Fruit fly (Drosophila melanogaster): Measurements from ENCODE around the gene CG5139.

The CG5139 gene

DNA sequence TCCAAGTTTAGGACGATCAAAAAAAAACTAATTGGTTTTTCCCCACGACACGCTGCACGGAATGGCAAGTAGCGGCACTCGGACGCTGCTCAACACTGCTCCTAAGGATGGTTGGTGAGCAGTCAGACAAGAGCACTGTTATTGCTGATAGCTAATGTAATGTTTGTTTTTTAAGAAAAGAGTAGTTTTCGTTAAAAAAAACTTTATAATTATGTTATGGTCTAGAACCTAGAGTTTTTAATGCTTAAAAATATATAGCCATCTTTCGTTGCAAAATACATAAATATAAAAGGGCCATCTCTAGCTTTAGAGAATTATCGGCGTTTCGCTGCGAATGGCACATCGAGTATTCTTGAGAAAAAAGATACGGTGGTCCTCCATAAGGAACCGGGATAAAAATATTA lies 26.4 kb downstream of the CG5139 start, which contains the start of the genes Charon and CG4887 (continued):
- TF ChIP-seq Smox (GFP tag; optimal IDR thresholded peaks at IDR 0.05) = no peak
- TF ChIP-seq CG8319 (GFP tag; optimal IDR thresholded peaks at IDR 0.05) = peak; percentile 64
- peak; percentile 87 for TF ChIP-seq lz (GFP tag; optimal IDR thresholded peaks at IDR 0.05)
- no peak for TF ChIP-seq CG9139 (GFP tag; optimal IDR thresholded peaks at IDR 0.05)
- TF ChIP-seq CG6808 (GFP tag; optimal IDR thresholded peaks at IDR 0.05) = no peak
- no peak for TF ChIP-seq svp (GFP tag)
- TF ChIP-seq CG6854 (GFP tag; optimal IDR thresholded peaks at IDR 0.05) = peak; percentile 31
- no peak for TF ChIP-seq CG4318 (GFP tag; optimal IDR thresholded peaks at IDR 0.05)
- TF ChIP-seq CG3919 (GFP tag; optimal IDR thresholded peaks at IDR 0.05) = no peak
- TF ChIP-seq spab (GFP tag; optimal IDR thresholded peaks at IDR 0.05) = no peak
- peak; percentile 66; the same call in 1 of the 2 replicates for TF ChIP-seq CG11294 (GFP tag; IDR thresholded peaks at IDR 0.05)
- peak; percentile 75 for TF ChIP-seq CG11902 (GFP tag; optimal IDR thresholded peaks at IDR 0.05)
- TF ChIP-seq cyc (GFP tag; optimal IDR thresholded peaks at IDR 0.05) = peak; percentile 87
- TF ChIP-seq CG10669 (GFP tag; optimal IDR thresholded peaks at IDR 0.05) = no peak
- TF ChIP-seq ss (GFP tag; optimal IDR thresholded peaks at IDR 0.05) = no peak
- no peak for TF ChIP-seq CG10631 (GFP tag; optimal IDR thresholded peaks at IDR 0.05)
- TF ChIP-seq CG8119 (GFP tag; IDR thresholded peaks at IDR 0.05) = peak; percentile 37; the same call in 2 of the 3 replicates
- peak; percentile 81 for TF ChIP-seq achi (GFP tag; optimal IDR thresholded peaks at IDR 0.05)
- TF ChIP-seq Sox102F (GFP tag; optimal IDR thresholded peaks at IDR 0.05) = no peak

dm6 chr2L:1169867-1170415 lies 29.1 kb downstream of the CG5139 start, which contains the start of the genes CG31922 and Plap:
CG31922 (plus strand) TSS chr2L:1170181.
Plap (minus strand) TSS chr2L:1170365.
- TF ChIP-seq esn (GFP tag; optimal IDR thresholded peaks at IDR 0.05) = peak; percentile 82
- peak; percentile 17 for TF ChIP-seq CG8632 (GFP tag; optimal IDR thresholded peaks at IDR 0.05)
- peak; percentile 1 for TF ChIP-seq fd59A (GFP tag; optimal IDR thresholded peaks at IDR 0.05)
- no peak for TF ChIP-seq CG7368 (GFP tag; optimal IDR thresholded peaks at IDR 0.05)
- peak; percentile 78 for TF ChIP-seq lz (GFP tag; optimal IDR thresholded peaks at IDR 0.05)
- no peak for TF ChIP-seq CG11762 (GFP tag; optimal IDR thresholded peaks at IDR 0.05; ENCODE audit: insufficient read depth)
- TF ChIP-seq CG8119 (GFP tag; IDR thresholded peaks at IDR 0.05) = no peak
- no peak for TF ChIP-seq CG4318 (GFP tag; optimal IDR thresholded peaks at IDR 0.05)
- no peak for TF ChIP-seq CG11294 (GFP tag; IDR thresholded peaks at IDR 0.05)
- TF ChIP-seq Eip78C (GFP tag) = peak; percentile 89
- peak; percentile 87 for TF ChIP-seq dsx (GFP tag; optimal IDR thresholded peaks at IDR 0.05; ENCODE audit: poor library complexity, severe bottlenecking)
- peak; percentile 74 for TF ChIP-seq CG31627 (GFP tag; optimal IDR thresholded peaks at IDR 0.05)
- peak; percentile 40 for TF ChIP-seq CG11902 (GFP tag; optimal IDR thresholded peaks at IDR 0.05)
- TF ChIP-seq dac (GFP tag; optimal IDR thresholded peaks at IDR 0.05) = no peak
- peak; percentile 67 for TF ChIP-seq CG3032 (tag; optimal IDR thresholded peaks at IDR 0.05)
- TF ChIP-seq CG8319 (GFP tag; optimal IDR thresholded peaks at IDR 0.05) = no peak
- TF ChIP-seq net (GFP tag; optimal IDR thresholded peaks at IDR 0.05) = peak; percentile 18
- peak; percentile 58 for TF ChIP-seq Ets96B (tag; optimal IDR thresholded peaks at IDR 0.05)
- peak; percentile 89 for TF ChIP-seq Sox14 (GFP tag; optimal IDR thresholded peaks at IDR 0.05)
- peak; percentile 63 for TF ChIP-seq Hr39 (GFP tag; optimal IDR thresholded peaks at IDR 0.05)
- TF ChIP-seq CG16779 (tag; optimal IDR thresholded peaks at IDR 0.05) = no peak
- TF ChIP-seq svp (GFP tag) = peak; percentile 97
- peak; percentile 60 for TF ChIP-seq CG34406 (GFP tag; optimal IDR thresholded peaks at IDR 0.05)
- no peak for TF ChIP-seq pdm3 (GFP tag; optimal IDR thresholded peaks at IDR 0.05)
- TF ChIP-seq ss (GFP tag; optimal IDR thresholded peaks at IDR 0.05) = no peak
- peak; percentile 3 for TF ChIP-seq Lpt (GFP tag; optimal IDR thresholded peaks at IDR 0.05)
- TF ChIP-seq cyc (GFP tag; optimal IDR thresholded peaks at IDR 0.05) = peak; percentile 66
- TF ChIP-seq topi (GFP tag; optimal IDR thresholded peaks at IDR 0.05) = peak; percentile 69
- TF ChIP-seq Blimp-1 (GFP tag; optimal IDR thresholded peaks at IDR 0.05) = no peak
- TF ChIP-seq acj6 (GFP tag; optimal IDR thresholded peaks at IDR 0.05) = no peak
- no peak for TF ChIP-seq Eip75B (GFP tag; optimal IDR thresholded peaks at IDR 0.05)
- TF ChIP-seq CG3919 (GFP tag; optimal IDR thresholded peaks at IDR 0.05) = peak; percentile 51
- no peak for TF ChIP-seq CG1621 (tag; optimal IDR thresholded peaks at IDR 0.05)
- TF ChIP-seq CG15336 (GFP tag; IDR thresholded peaks at IDR 0.05) = no peak
- peak; percentile 45 for TF ChIP-seq Sox15 (GFP tag; optimal IDR thresholded peaks at IDR 0.05)
- TF ChIP-seq CG6792 (GFP tag; optimal IDR thresholded peaks at IDR 0.05) = peak; percentile 59
